Fruit fly (Drosophila melanogaster): ENCODE data around the gene CG11151.

DNA sequence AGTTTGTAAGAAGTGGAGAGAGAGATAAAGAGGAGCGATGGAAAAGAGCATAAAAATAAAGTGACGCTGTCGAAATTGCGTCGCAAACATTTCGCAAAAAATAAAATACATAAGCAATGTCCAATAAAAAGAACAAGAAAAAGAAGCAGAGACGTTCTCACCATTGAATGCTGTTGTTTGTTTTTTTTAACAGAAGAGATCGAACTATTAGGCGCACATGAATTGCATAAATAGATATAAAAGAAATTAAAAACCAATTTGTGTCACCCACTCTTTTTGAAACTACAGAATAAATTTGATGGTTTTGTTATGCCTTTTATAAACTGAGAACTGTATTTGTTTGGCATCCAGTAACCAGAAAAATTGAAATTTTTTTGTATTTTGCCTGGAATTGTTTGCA lies 14.2 kb downstream of the CG11151 start:
- TF ChIP-seq CTCF (optimal IDR thresholded peaks at IDR 0.05) (no peak), CG8478 (optimal IDR thresholded peaks at IDR 0.05) (no peak)

Data from S2 (cell line).